Worm (Caenorhabditis elegans) whole organism, mixed stage, embryonic: Measurements from ENCODE around the gene ttbk-8.2.
A peak's percentile ranks its signal among the peaks of the same experiment; 100 is the strongest.

Experiments
- M03D4.4 ChIP-seq: sonication (generic microtip); optimal IDR thresholded peaks from 2 replicates; lab custom pipeline; 2017; ENCODE audit warnings: mild to moderate bottlenecking, missing genetic modification characterization, missing compliant biosample characterization
- blmp-1 ChIP-seq: fragments of 150-350 bp; optimal IDR thresholded peaks from 2 replicates; lab custom pipeline; 2014; ENCODE audit warnings: missing biosample characterization, missing genetic modification characterization
- ceh-39 ChIP-seq: fragments of 150-350 bp; optimal IDR thresholded peaks from 2 replicates; lab custom pipeline; 2014; ENCODE audit warnings: missing biosample characterization, missing genetic modification characterization
- ceh-83 ChIP-seq: fragments of 200-800 bp; sonication (Bioruptor generic); optimal IDR thresholded peaks from 2 replicates; lab custom pipeline; 2018; ENCODE audit warnings: mild to moderate bottlenecking, missing genetic modification characterization, missing compliant biosample characterization
- ces-1 ChIP-seq: fragments of 150-350 bp; optimal IDR thresholded peaks from 2 replicates; lab custom pipeline; 2014; ENCODE audit warnings: missing biosample characterization, missing genetic modification reagents, missing genetic modification characterization
- cnd-1 ChIP-seq: fragments of 200-800 bp; sonication (Bioruptor generic); optimal IDR thresholded peaks from 2 replicates; lab custom pipeline; 2018; ENCODE audit warnings: mild to moderate bottlenecking, missing genetic modification characterization, missing compliant biosample characterization
- elt-1 ChIP-seq: sonication (generic microtip); optimal IDR thresholded peaks from 2 replicates; lab custom pipeline; 2017; ENCODE audit warnings: missing genetic modification characterization, mild to moderate bottlenecking, missing compliant biosample characterization, antibody characterized with exemption, moderate library complexity, borderline replicate concordance; ENCODE audit not compliant: insufficient read depth
- flh-1 ChIP-seq: fragments of 200-800 bp; sonication (Bioruptor generic); optimal IDR thresholded peaks from 2 replicates; lab custom pipeline; 2018; ENCODE audit warnings: mild to moderate bottlenecking, missing genetic modification characterization, moderate library complexity, missing compliant biosample characterization
- ham-2 ChIP-seq: fragments of 200-800 bp; sonication (Bioruptor generic); optimal IDR thresholded peaks from 2 replicates; lab custom pipeline; 2018; ENCODE audit warnings: mild to moderate bottlenecking, missing genetic modification characterization, missing compliant biosample characterization
- hlh-1 ChIP-seq: fragments of 150-350 bp; optimal IDR thresholded peaks from 2 replicates; lab custom pipeline; 2014; ENCODE audit warnings: missing biosample characterization, missing genetic modification reagents, missing genetic modification characterization
- lin-13 ChIP-seq: fragments of 150-350 bp; optimal IDR thresholded peaks from 2 replicates; lab custom pipeline; 2014; ENCODE audit warnings: missing biosample characterization, missing genetic modification characterization
- lsy-2 ChIP-seq: fragments of 150-350 bp; optimal IDR thresholded peaks from 2 replicates; lab custom pipeline; 2014; ENCODE audit warnings: missing biosample characterization, missing genetic modification characterization
- mab-5 ChIP-seq: fragments of 150-350 bp; optimal IDR thresholded peaks from 2 replicates; lab custom pipeline; 2014; ENCODE audit warnings: missing biosample characterization, missing genetic modification characterization
- mep-1 ChIP-seq: fragments of 150-350 bp; optimal IDR thresholded peaks from 2 replicates; lab custom pipeline; 2017; ENCODE audit warnings: missing biosample characterization, missing genetic modification reagents, missing genetic modification characterization, inconsistent platforms
- mls-2 ChIP-seq: sonication (generic microtip); optimal IDR thresholded peaks from 2 replicates; lab custom pipeline; 2016; ENCODE audit warnings: mild to moderate bottlenecking, missing genetic modification characterization, moderate library complexity, missing compliant biosample characterization
- nhr-12 ChIP-seq: fragments of 150-350 bp; optimal IDR thresholded peaks from 2 replicates; lab custom pipeline; 2014; ENCODE audit warnings: missing biosample characterization, missing genetic modification characterization
- nhr-2 ChIP-seq: fragments of 150-350 bp; optimal IDR thresholded peaks from 2 replicates; lab custom pipeline; 2014; ENCODE audit warnings: missing biosample characterization, missing genetic modification characterization
- nhr-237 ChIP-seq: fragments of 150-350 bp; optimal IDR thresholded peaks from 2 replicates; lab custom pipeline; 2014; ENCODE audit warnings: missing biosample characterization, missing genetic modification characterization
- nhr-28 ChIP-seq: fragments of 150-350 bp; optimal IDR thresholded peaks from 2 replicates; lab custom pipeline; 2014; ENCODE audit warnings: missing biosample characterization, missing genetic modification characterization
- pha-4 ChIP-seq: fragments of 150-350 bp; optimal IDR thresholded peaks from 2 replicates; lab custom pipeline; 2018; ENCODE audit warnings: missing biosample characterization, missing genetic modification reagents, missing genetic modification characterization
- sem-2 ChIP-seq: fragments of 200-800 bp; sonication (Bioruptor generic); optimal IDR thresholded peaks from 2 replicates; lab custom pipeline; 2018; ENCODE audit warnings: mild to moderate bottlenecking, missing genetic modification characterization, missing compliant biosample characterization
- snpc-4 ChIP-seq: fragments of 150-350 bp; optimal IDR thresholded peaks from 2 replicates; lab custom pipeline; 2014; ENCODE audit warnings: missing biosample characterization, missing genetic modification characterization
- sptf-1 ChIP-seq: sonication (generic microtip); optimal IDR thresholded peaks from 2 replicates; lab custom pipeline; 2017; ENCODE audit warnings: mild to moderate bottlenecking, missing genetic modification characterization, moderate library complexity, missing compliant biosample characterization
- tbx-8 ChIP-seq: fragments of 200-800 bp; sonication (Bioruptor generic); optimal IDR thresholded peaks from 2 replicates; lab custom pipeline; 2018; ENCODE audit warnings: mild to moderate bottlenecking, missing genetic modification characterization, moderate library complexity, missing compliant biosample characterization
- unc-120 ChIP-seq: sonication (generic microtip); optimal IDR thresholded peaks from 2 replicates; lab custom pipeline; 2017; ENCODE audit warnings: missing genetic modification characterization, missing compliant biosample characterization; ENCODE audit not compliant: poor library complexity, severe bottlenecking
- unc-39 ChIP-seq: fragments of 150-350 bp; optimal IDR thresholded peaks from 2 replicates; lab custom pipeline; 2014; ENCODE audit warnings: missing biosample characterization, missing genetic modification characterization
- unc-62 ChIP-seq: fragments of 150-350 bp; optimal IDR thresholded peaks from 2 replicates; lab custom pipeline; 2014; ENCODE audit warnings: missing biosample characterization, missing genetic modification reagents, missing genetic modification characterization
- zip-8 ChIP-seq: fragments of 150-350 bp; optimal IDR thresholded peaks from 2 replicates; lab custom pipeline; 2014; ENCODE audit warnings: missing biosample characterization, missing genetic modification characterization
- ztf-11 ChIP-seq: fragments of 150-350 bp; optimal IDR thresholded peaks from 2 replicates; lab custom pipeline; 2014; ENCODE audit warnings: missing biosample characterization, missing genetic modification characterization

ttbk-8.2 gene

DNA sequence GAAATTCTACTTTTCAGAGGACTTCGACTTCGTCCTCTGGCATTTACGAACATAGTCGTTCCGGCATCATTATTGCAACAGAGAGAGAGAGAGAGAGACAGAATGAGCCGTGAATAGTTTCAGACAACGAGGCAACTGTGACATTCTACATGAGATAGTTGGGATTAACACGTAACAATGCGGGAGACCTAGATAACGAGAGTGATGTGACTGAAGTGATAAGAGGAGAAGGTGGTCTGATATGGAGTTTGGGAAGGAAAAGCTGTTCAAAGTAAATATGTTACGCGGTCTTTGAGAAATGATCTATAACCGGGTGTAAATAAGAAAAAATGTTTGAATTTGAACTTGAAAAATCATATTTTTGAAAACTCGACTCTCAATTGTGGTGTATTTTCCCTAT is 27.7 kb downstream of the ttbk-8.2 start:
- TF ChIP-seq M03D4.4 (tag; lab: Kevin White, UChicago) (no peak), mls-2 (tag; lab: Kevin White, UChicago) (no peak), lsy-2 (no peak), ztf-11 (no peak), blmp-1 (tag; lab: Kevin White, UChicago) (no peak)

DNA sequence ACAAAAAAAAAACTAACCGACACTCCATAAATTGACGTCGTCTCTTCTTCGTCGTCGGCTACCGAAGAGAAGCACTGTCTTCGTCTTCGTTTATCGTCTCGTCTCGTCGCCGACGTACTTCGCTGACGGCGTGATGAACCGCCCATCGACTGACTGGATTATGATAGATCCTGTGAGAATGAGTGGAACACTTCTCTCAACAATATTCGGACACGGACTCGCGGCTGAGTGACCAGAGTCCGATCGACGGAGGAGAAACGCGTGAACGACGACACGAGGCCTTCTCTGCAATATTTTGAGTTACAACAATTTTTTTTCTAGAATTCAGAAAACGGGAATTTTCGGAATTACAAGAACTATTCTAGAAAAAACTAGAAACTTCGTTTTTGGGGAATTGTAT is 28.5 kb downstream of the ttbk-8.2 start, which contains the start of gene skn-1:
Gene skn-1, minus strand, starts transcription at position 146 of the 400 bp plus-strand sequence.
- TF ChIP-seq ztf-11 = no peak

DNA sequence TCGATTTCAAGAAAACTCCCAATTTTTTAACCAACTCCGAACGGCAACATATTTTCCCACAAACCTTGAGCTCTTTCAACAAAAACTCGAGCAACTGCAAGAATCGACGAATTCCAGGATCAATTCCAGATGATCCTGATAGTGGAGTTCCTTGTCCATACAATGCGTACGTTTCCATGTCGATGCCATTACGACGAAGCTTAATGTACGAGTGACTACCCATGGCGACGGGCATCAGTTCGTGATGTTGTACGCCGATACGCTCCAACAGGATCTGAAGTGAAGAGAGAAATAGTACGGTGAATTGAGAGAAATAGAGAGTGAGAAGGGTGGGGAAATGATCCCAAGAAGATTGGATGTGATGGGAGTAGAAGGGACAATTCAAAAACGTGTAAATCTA is 30.3 kb downstream of the ttbk-8.2 start:
- no peak for TF ChIP-seq ham-2 (GFP tag; lab: Kevin White, UChicago)
- no peak for TF ChIP-seq nhr-2
- no peak for TF ChIP-seq unc-120
- TF ChIP-seq nhr-12 = no peak
- no peak for TF ChIP-seq sem-2 (GFP tag; lab: Kevin White, UChicago)
- no peak for TF ChIP-seq cnd-1 (tag; lab: Kevin White, UChicago)
- no peak for TF ChIP-seq snpc-4 (tag; lab: Kevin White, UChicago)

DNA sequence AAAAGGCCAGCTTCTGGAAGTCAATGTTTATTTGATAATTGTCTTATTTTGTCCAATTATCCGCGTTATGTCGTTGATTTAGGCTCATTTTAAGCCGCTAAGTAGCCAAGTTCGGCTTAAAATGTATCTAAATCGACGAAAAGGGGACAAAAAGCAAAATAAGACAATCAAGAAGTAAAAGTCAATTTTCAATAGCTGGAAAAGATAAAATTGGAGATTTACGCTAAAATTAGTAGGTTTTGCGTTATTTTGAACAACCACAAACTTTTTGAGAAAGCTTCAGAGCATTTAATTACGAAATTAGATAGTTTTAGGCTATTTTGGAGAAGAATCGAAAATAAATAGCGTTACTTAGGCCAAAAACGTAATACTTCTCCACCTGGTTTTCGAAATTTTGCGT is 31.2 kb downstream of the ttbk-8.2 start:
- TF ChIP-seq unc-62 (no peak), lin-13 (tag; lab: Kevin White, UChicago) (no peak), nhr-28 (no peak), tbx-8 (no peak), pha-4 (tag; lab: Kevin White, UChicago) (no peak), mab-5 (tag; lab: Kevin White, UChicago) (no peak), ceh-39 (tag; lab: Kevin White, UChicago) (no peak), snpc-4 (tag; lab: Kevin White, UChicago) (no peak), elt-1 (no peak)

DNA sequence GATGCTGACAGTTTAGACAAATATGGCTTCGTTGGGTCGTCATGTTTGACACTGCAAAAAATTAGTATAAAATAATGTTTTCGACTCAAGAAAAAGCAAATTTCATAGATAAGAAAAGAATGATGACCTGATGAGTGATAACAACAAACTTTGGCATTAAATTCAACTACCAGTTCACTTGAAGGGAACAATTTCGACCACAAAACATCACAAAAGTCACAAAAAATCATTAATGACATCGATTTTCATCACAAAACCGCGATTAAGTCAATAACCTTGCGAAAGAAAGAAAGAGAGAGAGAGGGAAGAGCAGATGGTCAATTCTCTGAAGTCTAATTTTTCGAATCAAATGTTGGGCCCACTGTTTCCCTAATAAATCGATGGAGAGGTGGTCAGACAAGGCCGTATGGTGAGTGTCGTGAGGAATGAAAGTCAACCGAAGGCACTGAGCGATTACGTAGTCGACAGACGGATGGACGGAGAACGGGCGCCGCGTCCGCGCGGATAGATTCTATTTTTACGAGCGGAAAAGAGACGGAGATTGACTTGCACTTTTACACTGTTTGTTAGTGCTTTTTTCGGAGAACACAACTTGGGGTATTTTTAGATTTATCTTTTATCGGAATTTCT is 32.8 kb downstream of the ttbk-8.2 start, which contains the start of gene bec-1:
Gene bec-1, minus strand, starts transcription at position 51 of the 630 bp plus-strand sequence.
- TF ChIP-seq cnd-1 (tag; lab: Kevin White, UChicago) (peak; percentile 22), mep-1 (tag; lab: Kevin White, UChicago) (no peak), unc-39 (tag; lab: Kevin White, UChicago) (no peak), flh-1 (GFP tag; lab: Kevin White, UChicago) (no peak)
- TF ChIP-seq, all 35 proteins: peak for 1

DNA sequence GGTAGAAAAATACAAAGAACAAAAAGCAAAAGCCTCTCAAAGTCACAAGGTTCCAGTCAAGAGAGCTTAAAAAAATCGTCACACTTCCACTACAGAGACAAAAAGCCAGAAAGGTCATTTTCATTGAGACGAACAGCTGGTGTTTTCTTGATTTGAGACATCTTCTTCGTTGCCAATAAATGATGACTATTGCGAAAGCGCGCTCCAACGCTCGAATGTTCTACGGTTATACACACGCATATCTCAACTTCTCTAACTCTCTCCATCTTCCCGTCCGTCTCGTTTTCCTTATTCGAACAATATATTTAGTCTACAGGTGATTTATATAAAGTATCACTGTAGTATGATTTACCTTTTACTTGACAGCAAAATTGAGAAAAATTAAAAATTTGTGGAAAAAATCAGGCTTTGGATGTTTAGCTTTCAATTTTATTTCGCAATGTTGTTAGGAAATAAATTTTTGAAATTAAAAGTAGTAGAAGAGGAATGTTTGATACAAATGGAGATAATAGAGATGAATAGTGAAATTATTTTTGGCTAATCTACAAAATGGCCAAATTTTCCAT is 33.7 kb downstream of the ttbk-8.2 start:
- TF ChIP-seq ceh-39 (tag; lab: Kevin White, UChicago) (no peak), ces-1 (GFP tag; lab: Kevin White, UChicago) (peak; percentile 30), mep-1 (tag; lab: Kevin White, UChicago) (peak; percentile 3), zip-8 (no peak), unc-120 (peak; percentile 28), hlh-1 (tag; lab: Kevin White, UChicago) (peak; percentile 49), lsy-2 (peak; percentile 11), sptf-1 (tag; lab: Kevin White, UChicago) (no peak), ceh-83 (GFP tag; lab: Kevin White, UChicago) (no peak), cnd-1 (tag; lab: Kevin White, UChicago) (peak; percentile 61), unc-62 (peak; percentile 51), nhr-237 (peak; percentile 4)
